Fruit fly (Drosophila melanogaster) whole organism, wandering third instar larva: ENCODE measurements around the gene dsx.

ENCODE experiments used
- Abd-B ChIP-seq: fragments of >200 bp; optimal IDR thresholded peaks from 2 replicates; lab custom pipeline; 2017; ENCODE audit warnings: missing biosample characterization, missing genetic modification characterization
- Dfd ChIP-seq: fragments of >200 bp; optimal IDR thresholded peaks from 2 replicates; lab custom pipeline; 2017; ENCODE audit warnings: missing biosample characterization, missing genetic modification characterization
- Dif ChIP-seq: fragments of 200-275, 200-300 bp; sonication (Bioruptor generic); optimal IDR thresholded peaks from 2 replicates; lab custom pipeline; 2018; ENCODE audit warnings: missing biosample characterization, missing genetic modification characterization; ENCODE audit not compliant: partially characterized antibody
- br ChIP-seq: fragments of 200-800 bp; sonication (Bioruptor generic); optimal IDR thresholded peaks from 2 replicates; lab custom pipeline; 2016; ENCODE audit warnings: missing biosample characterization, missing genetic modification characterization
- h ChIP-seq: fragments of 200-800 bp; sonication (Bioruptor generic); optimal IDR thresholded peaks from 3 replicates; lab custom pipeline; 2016; ENCODE audit warnings: missing biosample characterization, mild to moderate bottlenecking, missing genetic modification characterization
- usp ChIP-seq: fragments of >200 bp; optimal IDR thresholded peaks from 2 replicates; lab custom pipeline; 2017; ENCODE audit warnings: missing biosample characterization, missing genetic modification characterization

- TF ChIP-seq Abd-B (no peak), br (no peak), h (GFP tag; lab: Kevin White, UChicago) (no peak), Dif (GFP tag; lab: Kevin White, UChicago) (no peak), usp (no peak), Dfd (GFP tag; lab: Kevin White, UChicago) (no peak)
Observed at dm6 chr3R:7899277-7899676, 67.9 kb downstream of the dsx start.
